Fruit fly (Drosophila melanogaster) whole organism, adult: ENCODE measurements around the gene pav.
A peak's percentile ranks its signal among the peaks of the same experiment; 100 is the strongest.

ENCODE experiments used
- CG11617 ChIP-seq: fragments of 200-800 bp; sonication (Bioruptor generic); optimal IDR thresholded peaks from 2 replicates; lab custom pipeline; 2017; ENCODE audit warnings: mild to moderate bottlenecking, missing biosample characterization, missing genetic modification reagents, missing genetic modification characterization
- CG12768 ChIP-seq: fragments of 200-800 bp; sonication (Bioruptor generic); optimal IDR thresholded peaks from 2 replicates; lab custom pipeline; 2017; ENCODE audit warnings: missing biosample characterization, missing genetic modification characterization, mild to moderate bottlenecking, moderate library complexity, missing genetic modification reagents
- CG14711 ChIP-seq: fragments of 200-800 bp; sonication (Bioruptor generic); optimal IDR thresholded peaks from 2 replicates; lab custom pipeline; 2018; ENCODE audit warnings: missing biosample characterization, mild to moderate bottlenecking, missing genetic modification characterization, moderate library complexity
- CG1620 ChIP-seq: fragments of 200-800 bp; sonication (Bioruptor generic); optimal IDR thresholded peaks from 2 replicates; lab custom pipeline; 2016; ENCODE audit warnings: missing biosample characterization, missing genetic modification characterization
- CG33017 ChIP-seq: fragments of 200-800 bp; sonication (Bioruptor generic); optimal IDR thresholded peaks from 2 replicates; lab custom pipeline; 2018; ENCODE audit warnings: missing biosample characterization, mild to moderate bottlenecking, missing genetic modification characterization, moderate library complexity
- CG5204 ChIP-seq: fragments of 200-800 bp; sonication (Bioruptor generic); optimal IDR thresholded peaks from 2 replicates; lab custom pipeline; 2016; ENCODE audit warnings: missing biosample characterization, missing genetic modification characterization
- CG7045 ChIP-seq: fragments of 200-800 bp; sonication (Bioruptor generic); optimal IDR thresholded peaks from 2 replicates; lab custom pipeline; 2017; ENCODE audit warnings: missing biosample characterization, mild to moderate bottlenecking, missing genetic modification characterization
- CG7101 ChIP-seq: fragments of 200-800 bp; sonication (Bioruptor generic); optimal IDR thresholded peaks from 2 replicates; lab custom pipeline; 2018; ENCODE audit warnings: missing biosample characterization, mild to moderate bottlenecking, missing genetic modification characterization, moderate library complexity
- Clk ChIP-seq: fragments of 200-800 bp; sonication (Bioruptor generic); optimal IDR thresholded peaks from 2 replicates; lab custom pipeline; 2017; ENCODE audit warnings: missing biosample characterization, missing genetic modification characterization
- Crg-1 ChIP-seq: fragments of 200-800 bp; sonication (Bioruptor generic); optimal IDR thresholded peaks from 2 replicates; lab custom pipeline; 2016; ENCODE audit warnings: missing biosample characterization, missing genetic modification characterization
- Hr96 ChIP-seq: fragments of 200-800 bp; sonication (Bioruptor generic); optimal IDR thresholded peaks from 2 replicates; lab custom pipeline; 2016; ENCODE audit warnings: missing biosample characterization, missing genetic modification characterization
- Mnt ChIP-seq: fragments of 200-800 bp; sonication (Bioruptor generic); optimal IDR thresholded peaks from 2 replicates; lab custom pipeline; 2016; ENCODE audit warnings: missing biosample characterization, mild to moderate bottlenecking, missing genetic modification characterization
- bab1 ChIP-seq: fragments of 200-800 bp; sonication (Bioruptor generic); optimal IDR thresholded peaks from 3 replicates; lab custom pipeline; 2019; ENCODE audit warnings: missing biosample characterization, mild to moderate bottlenecking, missing genetic modification characterization, moderate library complexity
- cic ChIP-seq: fragments of 200-800 bp; sonication (Bioruptor generic); optimal IDR thresholded peaks from 2 replicates; lab custom pipeline; 2017; ENCODE audit warnings: missing biosample characterization, mild to moderate bottlenecking, missing genetic modification characterization, moderate library complexity
- cnc ChIP-seq, 2 experiments: fragments of >200 bp; optimal IDR thresholded peaks; 2 replicates each; lab custom pipeline; 2017
- kay ChIP-seq: fragments of 200-800 bp; sonication (Bioruptor generic); peaks from one replicate; lab custom pipeline; 2016; ENCODE audit warnings: missing biosample characterization, missing genetic modification characterization, borderline replicate concordance
- ovo ChIP-seq: fragments of 200-800 bp; sonication (Bioruptor generic); optimal IDR thresholded peaks from 2 replicates; lab custom pipeline; 2016; ENCODE audit warnings: missing biosample characterization, missing genetic modification characterization
- pad ChIP-seq: fragments of 200-800 bp; sonication (Bioruptor generic); optimal IDR thresholded peaks from 3 replicates; lab custom pipeline; 2017; ENCODE audit warnings: missing biosample characterization, missing genetic modification characterization, mild to moderate bottlenecking, moderate library complexity, missing genetic modification reagents
- tj ChIP-seq: fragments of 200-800 bp; sonication (Bioruptor generic); optimal IDR thresholded peaks from 3 replicates; lab custom pipeline; 2017; ENCODE audit warnings: missing biosample characterization, mild to moderate bottlenecking, missing genetic modification characterization, moderate library complexity
- toe ChIP-seq: fragments of 200-800 bp; sonication (Bioruptor generic); optimal IDR thresholded peaks from 2 replicates; lab custom pipeline; 2016; ENCODE audit warnings: missing biosample characterization, missing genetic modification characterization

pav gene

dm6 chr3L:4252862-4253610, 10.5 kb downstream of the pav start:
- TF ChIP-seq pad (GFP tag; lab: Kevin White, UChicago) = no peak
- TF ChIP-seq CG1620 (GFP tag; lab: Kevin White, UChicago) = no peak
- TF ChIP-seq tj (GFP tag; lab: Kevin White, UChicago) = no peak
- TF ChIP-seq CG14711 = no peak
- no peak for TF ChIP-seq toe (GFP tag; lab: Kevin White, UChicago)
- no peak for TF ChIP-seq bab1 (GFP tag; lab: Kevin White, UChicago)
- no peak for TF ChIP-seq CG33017
- TF ChIP-seq ovo (GFP tag; lab: Kevin White, UChicago) = no peak
- no peak for TF ChIP-seq Mnt (GFP tag; lab: Kevin White, UChicago)
- no peak for TF ChIP-seq CG12768 (GFP tag; lab: Kevin White, UChicago)

- TF ChIP-seq pad (GFP tag; lab: Kevin White, UChicago) = peak; percentile 35
- TF ChIP-seq cic (GFP tag; lab: Kevin White, UChicago) = peak; percentile 4
- peak; percentile 79 for TF ChIP-seq Mnt (GFP tag; lab: Kevin White, UChicago)
- TF ChIP-seq CG14711 = no peak
Observed at dm6 chr3L:4253611-4254300, 11.2 kb downstream of the pav start.

dm6 chr3L:4254301-4254834, 11.8 kb downstream of the pav start, which contains the start of the genes ago and CG1265:
TSS of gene ago (minus strand) at chr3L:4254306.
TSS of gene CG1265 (plus strand) at chr3L:4254776.
- TF ChIP-seq toe (GFP tag; lab: Kevin White, UChicago) (peak; percentile 41), Clk (GFP tag; lab: Kevin White, UChicago) (no peak), CG33017 (peak; percentile 42), pad (GFP tag; lab: Kevin White, UChicago) (peak; percentile 44), Crg-1 (peak; percentile 25), CG7045 (peak; percentile 50), Hr96 (GFP tag; lab: Kevin White, UChicago) (no peak), CG14711 (peak; percentile 64), cnc (optimal IDR thresholded peaks at IDR 0.05; lab: Kevin White, UChicago) (no peak), CG1620 (GFP tag; lab: Kevin White, UChicago) (peak; percentile 19), bab1 (GFP tag; lab: Kevin White, UChicago) (peak; percentile 40), CG5204 (GFP tag; lab: Kevin White, UChicago) (no peak), ovo (GFP tag; lab: Kevin White, UChicago) (peak; percentile 5), CG7101 (tag; lab: Kevin White, UChicago) (peak; percentile 73), CG11617 (GFP tag; lab: Kevin White, UChicago) (peak; percentile 59), tj (GFP tag; lab: Kevin White, UChicago) (peak; percentile 35)

dm6 chr3L:4259102-4259558, 16.6 kb downstream of the pav start, which contains the start of the genes CG15011 and CG1309:
TSS of gene CG15011 (minus strand) at chr3L:4259152.
TSS of gene CG1309 (plus strand) at chr3L:4259430.
- TF ChIP-seq ovo (GFP tag; lab: Kevin White, UChicago) = peak; percentile 33
- peak; percentile 66 for TF ChIP-seq pad (GFP tag; lab: Kevin White, UChicago)
- no peak for TF ChIP-seq CG5204 (GFP tag; lab: Kevin White, UChicago)
- no peak for TF ChIP-seq kay (GFP tag; lab: Kevin White, UChicago)
- TF ChIP-seq Crg-1 = peak; percentile 87
- TF ChIP-seq bab1 (GFP tag; lab: Kevin White, UChicago) = peak; percentile 87
- TF ChIP-seq CG33017 = peak; percentile 76
- TF ChIP-seq CG7045 = peak; percentile 74
- TF ChIP-seq cic (GFP tag; lab: Kevin White, UChicago) = peak; percentile 31
- TF ChIP-seq CG11617 (GFP tag; lab: Kevin White, UChicago) = peak; percentile 86
- peak; percentile 64 for TF ChIP-seq Clk (GFP tag; lab: Kevin White, UChicago)
- TF ChIP-seq tj (GFP tag; lab: Kevin White, UChicago) = peak; percentile 60
- peak; percentile 84 for TF ChIP-seq CG7101 (tag; lab: Kevin White, UChicago)
- peak; percentile 85 for TF ChIP-seq CG1620 (GFP tag; lab: Kevin White, UChicago)
- peak; percentile 81 for TF ChIP-seq Hr96 (GFP tag; lab: Kevin White, UChicago)
- TF ChIP-seq toe (GFP tag; lab: Kevin White, UChicago) = peak; percentile 93
- peak; percentile 75 for TF ChIP-seq CG14711
- TF ChIP-seq CG12768 (GFP tag; lab: Kevin White, UChicago) = peak; percentile 81
- peak; percentile 72 for TF ChIP-seq Mnt (GFP tag; lab: Kevin White, UChicago)
- TF ChIP-seq cnc (optimal IDR thresholded peaks at IDR 0.05; lab: Kevin White, UChicago) = no peak

dm6 chr3L:4261177-4261576, 18.6 kb downstream of the pav start:
- TF ChIP-seq CG12768 (GFP tag; lab: Kevin White, UChicago) (no peak), CG5204 (GFP tag; lab: Kevin White, UChicago) (no peak), CG11617 (GFP tag; lab: Kevin White, UChicago) (no peak), Crg-1 (no peak), Clk (GFP tag; lab: Kevin White, UChicago) (no peak), cnc (optimal IDR thresholded peaks at IDR 0.05; lab: Kevin White, UChicago) (no peak), bab1 (GFP tag; lab: Kevin White, UChicago) (no peak), kay (GFP tag; lab: Kevin White, UChicago) (no peak), pad (GFP tag; lab: Kevin White, UChicago) (no peak), CG14711 (no peak), tj (GFP tag; lab: Kevin White, UChicago) (no peak), CG1620 (GFP tag; lab: Kevin White, UChicago) (no peak), CG33017 (no peak), CG7045 (no peak)
